Fruit fly (Drosophila melanogaster) whole organism, embryonic: ENCODE data around the gene Prat2.

Source experiments
- Ada2b ChIP-seq: fragments of 200-800 bp; sonication (Bioruptor generic); IDR thresholded peaks from 2 replicates; pipeline ENCODE4 v1.3.6; 2022; ENCODE audit warnings: missing biosample characterization, missing genetic modification characterization
- B-H1 ChIP-seq: fragments of 200-800 bp; sonication (Bioruptor generic); IDR thresholded peaks from 3 replicates; pipeline ENCODE4 v1.3.6; 2022; ENCODE audit warnings: missing biosample characterization, missing genetic modification characterization
- C15 ChIP-seq: fragments of 200-800 bp; sonication (Bioruptor generic); IDR thresholded peaks from 3 replicates; pipeline ENCODE4 v1.3.6; 2022; ENCODE audit warnings: missing biosample characterization, missing genetic modification characterization
- CG10274 ChIP-seq: fragments of 200-800 bp; sonication (Bioruptor generic); optimal IDR thresholded peaks from 3 replicates; lab custom pipeline; 2017; ENCODE audit warnings: missing biosample characterization, mild to moderate bottlenecking, missing genetic modification characterization
- CG11504 ChIP-seq: fragments of 200-800 bp; sonication (Bioruptor generic); optimal IDR thresholded peaks from 3 replicates; lab custom pipeline; 2019; ENCODE audit warnings: missing biosample characterization, mild to moderate bottlenecking, missing genetic modification characterization, moderate library complexity
- CG12219 ChIP-seq: fragments of 200-800 bp; sonication (Bioruptor generic); optimal IDR thresholded peaks from 3 replicates; lab custom pipeline; 2018; ENCODE audit warnings: missing biosample characterization, mild to moderate bottlenecking, missing genetic modification characterization
- CG1233 ChIP-seq: fragments of 200-800 bp; sonication (Bioruptor generic); optimal IDR thresholded peaks from 4 replicates; lab custom pipeline; 2018; ENCODE audit warnings: missing biosample characterization, mild to moderate bottlenecking, missing genetic modification characterization
- CG12391 ChIP-seq: fragments of 200-800 bp; sonication (Bioruptor generic); optimal IDR thresholded peaks from 3 replicates; lab custom pipeline; 2018; ENCODE audit warnings: missing biosample characterization, mild to moderate bottlenecking, missing genetic modification characterization, moderate library complexity
- CG12942 ChIP-seq: fragments of 200-800 bp; sonication (Bioruptor generic); optimal IDR thresholded peaks from 3 replicates; lab custom pipeline; 2016; ENCODE audit warnings: missing biosample characterization, missing genetic modification characterization
- CG14014 ChIP-seq: fragments of 200-800 bp; sonication (Bioruptor generic); IDR thresholded peaks from 2 replicates; pipeline ENCODE4 v1.3.6; 2022; ENCODE audit warnings: missing biosample characterization, missing genetic modification characterization
- CG1602 ChIP-seq: fragments of 200-800 bp; sonication (Bioruptor generic); optimal IDR thresholded peaks from 3 replicates; lab custom pipeline; 2016; ENCODE audit warnings: missing biosample characterization, missing genetic modification characterization
- CG16863 ChIP-seq: fragments of 200-800 bp; sonication (Bioruptor generic); optimal IDR thresholded peaks from 3 replicates; lab custom pipeline; 2016; ENCODE audit warnings: missing biosample characterization, missing genetic modification characterization
- CG18011 ChIP-seq: fragments of 200-800 bp; sonication (Bioruptor generic); optimal IDR thresholded peaks from 2 replicates; lab custom pipeline; 2017; ENCODE audit warnings: missing biosample characterization, missing genetic modification characterization, mild to moderate bottlenecking, moderate library complexity, missing genotype
- CG18476 ChIP-seq: fragments of 200-800 bp; sonication (Bioruptor generic); optimal IDR thresholded peaks from 2 replicates; lab custom pipeline; 2016; ENCODE audit warnings: missing biosample characterization, mild to moderate bottlenecking, missing genetic modification characterization
- CG18619 ChIP-seq: fragments of 200-800 bp; sonication (Bioruptor generic); optimal IDR thresholded peaks from 3 replicates; lab custom pipeline; 2017; ENCODE audit warnings: missing biosample characterization, mild to moderate bottlenecking, missing genetic modification characterization
- CG2678 ChIP-seq: fragments of 200-800 bp; sonication (Bioruptor generic); optimal IDR thresholded peaks from 3 replicates; lab custom pipeline; 2019; ENCODE audit warnings: missing biosample characterization, mild to moderate bottlenecking, missing genetic modification characterization, moderate library complexity
- CG2712 ChIP-seq: fragments of 200-800 bp; optimal IDR thresholded peaks from 3 replicates; lab custom pipeline; 2019; ENCODE audit warnings: missing biosample characterization, mild to moderate bottlenecking, missing genetic modification characterization, moderate library complexity
- CG33557 ChIP-seq: fragments of 200-800 bp; sonication (Bioruptor generic); optimal IDR thresholded peaks from 2 replicates; lab custom pipeline; 2019; ENCODE audit warnings: missing biosample characterization, mild to moderate bottlenecking, missing genetic modification characterization, moderate library complexity
- CG4360 ChIP-seq: fragments of 200-800 bp; sonication (Bioruptor generic); IDR thresholded peaks from 2 replicates; pipeline ENCODE4 v1.3.6; 2022; ENCODE audit warnings: missing biosample characterization, missing genetic modification characterization
- CG4707 ChIP-seq: fragments of 200-800 bp; sonication (Bioruptor generic); optimal IDR thresholded peaks from 2 replicates; lab custom pipeline; 2018; ENCODE audit warnings: missing biosample characterization, mild to moderate bottlenecking, missing genetic modification characterization, moderate library complexity
- CG8359 ChIP-seq: fragments of 200-800 bp; sonication (Bioruptor generic); optimal IDR thresholded peaks from 2 replicates; lab custom pipeline; 2017; ENCODE audit warnings: missing biosample characterization, mild to moderate bottlenecking, missing genetic modification characterization, borderline replicate concordance
- CG8765 ChIP-seq: fragments of 200-800 bp; sonication (Bioruptor generic); IDR thresholded peaks from 2 replicates; pipeline ENCODE4 v1.3.6; 2022; ENCODE audit warnings: missing biosample characterization, missing genetic modification characterization
- CG9609 ChIP-seq: fragments of 200-800 bp; sonication (Bioruptor generic); optimal IDR thresholded peaks from 3 replicates; lab custom pipeline; 2016; ENCODE audit warnings: missing biosample characterization, missing genetic modification characterization
- CHES-1-like ChIP-seq: fragments of 200-800 bp; sonication (Bioruptor generic); optimal IDR thresholded peaks from 2 replicates; lab custom pipeline; 2016; ENCODE audit warnings: missing biosample characterization, missing genetic modification characterization
- Chrac-16 ChIP-seq: fragments of 200-800 bp; sonication (Bioruptor generic); optimal IDR thresholded peaks from 3 replicates; lab custom pipeline; 2016; ENCODE audit warnings: missing biosample characterization, missing genetic modification characterization
- CrebB ChIP-seq: fragments of 200-800 bp; sonication (Bioruptor generic); optimal IDR thresholded peaks from 3 replicates; lab custom pipeline; 2018; ENCODE audit warnings: missing biosample characterization, mild to moderate bottlenecking, missing genetic modification characterization
- Drgx ChIP-seq: fragments of 200-800 bp; sonication (Bioruptor generic); IDR thresholded peaks from 2 replicates; pipeline ENCODE4 v1.3.6; 2022; ENCODE audit warnings: missing biosample characterization, missing genetic modification characterization
- Fer1 ChIP-seq: fragments of 200-800 bp; sonication (Bioruptor generic); optimal IDR thresholded peaks from 2 replicates; lab custom pipeline; 2017; ENCODE audit warnings: missing biosample characterization, mild to moderate bottlenecking, missing genetic modification characterization
- Fer3 ChIP-seq: fragments of 200-800 bp; sonication (Bioruptor generic); optimal IDR thresholded peaks from 2 replicates; lab custom pipeline; 2018; ENCODE audit warnings: missing biosample characterization, mild to moderate bottlenecking, missing genetic modification characterization, moderate library complexity
- Hr3 ChIP-seq: fragments of 200-800 bp; sonication (Bioruptor generic); optimal IDR thresholded peaks from 3 replicates; lab custom pipeline; 2016; ENCODE audit warnings: missing biosample characterization, missing genetic modification characterization
- Lhr ChIP-seq: fragments of 200-800 bp; sonication (Bioruptor generic); optimal IDR thresholded peaks from 3 replicates; lab custom pipeline; 2017; ENCODE audit warnings: mild to moderate bottlenecking, missing biosample characterization, missing genetic modification reagents, missing genetic modification characterization
- Med ChIP-seq: fragments of 200-800 bp; sonication (Bioruptor generic); peaks from one replicate; lab custom pipeline; 2016; ENCODE audit warnings: missing biosample characterization, missing genetic modification characterization, mild to moderate bottlenecking, inconsistent platforms, moderate library complexity
- Meics ChIP-seq: fragments of 200-800 bp; sonication (Bioruptor generic); optimal IDR thresholded peaks from 2 replicates; lab custom pipeline; 2017; ENCODE audit warnings: missing biosample characterization, mild to moderate bottlenecking, missing genetic modification characterization
- Mrtf ChIP-seq: fragments of 200-800 bp; sonication (Bioruptor generic); IDR thresholded peaks from 3 replicates; pipeline ENCODE4 v1.3.6; 2022; ENCODE audit warnings: missing biosample characterization, missing genetic modification characterization
- NC2β ChIP-seq: fragments of 200-800 bp; sonication (Bioruptor generic); optimal IDR thresholded peaks from 2 replicates; lab custom pipeline; 2016; ENCODE audit warnings: missing biosample characterization, missing genetic modification characterization
- Pdp1 ChIP-seq, 2 experiments: fragments of 200-800 bp; sonication (Bioruptor generic); optimal IDR thresholded peaks; 3 replicates each; lab custom pipeline; 2016; ENCODE audit warnings: missing biosample characterization in 2 of 2, missing genetic modification characterization in 2 of 2, mild to moderate bottlenecking in 1 of 2, moderate library complexity in 1 of 2
- cato ChIP-seq: fragments of 200-800 bp; sonication (Bioruptor generic); optimal IDR thresholded peaks from 2 replicates; lab custom pipeline; 2016; ENCODE audit warnings: missing biosample characterization, missing genetic modification characterization, borderline replicate concordance
- croc ChIP-seq: fragments of 200-800 bp; sonication (Bioruptor generic); conservative IDR thresholded peaks from 3 replicates; pipeline ENCODE4 v1.3.6; 2022; ENCODE audit warnings: missing biosample characterization, missing genetic modification characterization
- dan ChIP-seq: fragments of 200-800 bp; sonication (Bioruptor generic); IDR thresholded peaks from 2 replicates; pipeline ENCODE4 v1.3.6; 2022; ENCODE audit warnings: missing biosample characterization, missing genetic modification characterization
- dati ChIP-seq: fragments of 200-800 bp; sonication (Bioruptor generic); IDR thresholded peaks from 2 replicates; pipeline ENCODE4 v1.3.6; 2022; ENCODE audit warnings: missing biosample characterization, missing genetic modification characterization
- fd3F ChIP-seq: fragments of 200-800 bp; sonication (Bioruptor generic); optimal IDR thresholded peaks from 2 replicates; lab custom pipeline; 2018; ENCODE audit warnings: missing biosample characterization, mild to moderate bottlenecking, missing genetic modification characterization, moderate library complexity
- gem ChIP-seq: fragments of 200-800 bp; sonication (Bioruptor generic); optimal IDR thresholded peaks from 2 replicates; lab custom pipeline; 2019; ENCODE audit warnings: missing biosample characterization, mild to moderate bottlenecking, missing genetic modification characterization, moderate library complexity
- hbn ChIP-seq: fragments of 200-800 bp; sonication (Bioruptor generic); IDR thresholded peaks from 2 replicates; pipeline ENCODE4 v1.3.6; 2022; ENCODE audit warnings: missing biosample characterization, missing genetic modification characterization; ENCODE audit not compliant: partially characterized antibody
- klu ChIP-seq: fragments of 200-800 bp; sonication (Bioruptor generic); IDR thresholded peaks from 2 replicates; pipeline ENCODE4 v1.3.6; 2022; ENCODE audit warnings: missing biosample characterization, missing genetic modification characterization
- maf-S ChIP-seq: fragments of 200-800 bp; sonication (Bioruptor generic); optimal IDR thresholded peaks from 2 replicates; lab custom pipeline; 2016; ENCODE audit warnings: missing biosample characterization, missing genetic modification characterization
- pfk ChIP-seq: fragments of 200-800 bp; sonication (Bioruptor generic); optimal IDR thresholded peaks from 2 replicates; lab custom pipeline; 2018; ENCODE audit warnings: missing biosample characterization, mild to moderate bottlenecking, missing genetic modification characterization, moderate library complexity
- pho ChIP-seq: fragments of 200-800 bp; sonication (Bioruptor generic); optimal IDR thresholded peaks from 2 replicates; lab custom pipeline; 2016; ENCODE audit warnings: missing biosample characterization, missing genetic modification characterization
- ro ChIP-seq: fragments of 200-800 bp; sonication (Bioruptor generic); IDR thresholded peaks from 2 replicates; pipeline ENCODE4 v1.3.6; 2022; ENCODE audit warnings: missing biosample characterization, missing genetic modification characterization
- wdn ChIP-seq: fragments of 200-800 bp; sonication (Bioruptor generic); IDR thresholded peaks from 2 replicates; pipeline ENCODE4 v1.3.6; 2022; ENCODE audit warnings: missing biosample characterization, missing genetic modification characterization

Prat2 gene

DNA sequence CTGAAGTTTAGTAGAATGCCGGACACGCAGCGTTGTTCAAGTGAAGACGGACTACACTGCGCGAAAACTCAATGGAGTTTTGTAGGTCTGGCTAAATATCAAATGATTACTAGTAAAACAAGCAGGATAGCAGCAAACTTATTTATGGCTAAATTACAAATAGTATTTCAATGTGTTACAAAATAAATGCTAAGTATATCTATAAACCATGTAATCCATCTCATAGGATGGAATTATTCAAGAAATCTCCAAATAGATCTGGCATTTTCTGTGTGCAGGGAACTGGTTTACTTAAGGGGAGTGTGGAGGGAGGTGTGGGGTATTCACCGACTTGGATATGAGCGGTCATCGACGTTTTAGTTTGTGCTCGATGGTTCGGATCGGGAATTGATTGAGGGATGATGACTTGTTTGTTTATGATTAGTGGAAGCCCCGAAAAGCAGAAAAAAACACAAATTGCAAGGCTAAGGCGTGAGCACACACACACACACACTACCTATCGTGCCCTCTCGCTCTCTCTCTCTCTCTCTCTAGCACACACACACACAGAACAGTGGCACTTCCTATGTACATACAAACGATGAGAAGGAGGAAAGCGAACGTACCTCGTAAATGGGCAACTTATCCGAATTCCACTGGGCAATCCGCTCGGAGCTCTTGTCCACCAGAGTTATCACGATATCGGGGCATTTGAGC lies 49.3 kb upstream of the Prat2 start (continued):
- peak; percentile 63 for TF ChIP-seq CG9609
- peak; percentile 87 for TF ChIP-seq Chrac-16 (GFP tag; lab: Kevin White, UChicago)
- peak; percentile 81 for TF ChIP-seq CG14014 (GFP tag; lab: Robert Waterston, UW)
- peak; percentile 81 for TF ChIP-seq Hr3 (GFP tag; lab: Kevin White, UChicago)
- TF ChIP-seq CG12219, result peak; percentile 90
- peak; percentile 74 for TF ChIP-seq Ada2b (GFP tag; lab: Robert Waterston, UW)
- TF ChIP-seq CG2678 (tag; lab: Kevin White, UChicago), result peak; percentile 89
- no peak for TF ChIP-seq hbn (GFP tag; lab: Robert Waterston, UW)
- TF ChIP-seq CG18011, result peak; percentile 60
- peak; percentile 66 for TF ChIP-seq cato (GFP tag; lab: Kevin White, UChicago)
- TF ChIP-seq Med (GFP tag; lab: Kevin White, UChicago), result peak; percentile 96
- TF ChIP-seq fd3F (GFP tag; lab: Kevin White, UChicago), result peak; percentile 74
- TF ChIP-seq pho, result peak; percentile 84
- TF ChIP-seq pfk (GFP tag; lab: Kevin White, UChicago), result no peak
- TF ChIP-seq maf-S, result peak; percentile 60
- TF ChIP-seq NC2β (GFP tag; lab: Kevin White, UChicago), result peak; percentile 76
- peak; percentile 69 for TF ChIP-seq CG12942 (GFP tag; lab: Kevin White, UChicago)
- peak; percentile 70 for TF ChIP-seq Drgx (GFP tag; lab: Robert Waterston, UW)
- TF ChIP-seq CG16863, result peak; percentile 80
- TF ChIP-seq CG8765 (GFP tag; lab: Robert Waterston, UW), result no peak
- TF ChIP-seq Fer1, result peak; percentile 78
- TF ChIP-seq CrebB (tag; lab: Kevin White, UChicago), result peak; percentile 56
- TF ChIP-seq CG2712 (tag; lab: Kevin White, UChicago), result peak; percentile 89
- peak; percentile 64; the same call in 2 of the 3 replicates for TF ChIP-seq croc (GFP tag; lab: Robert Waterston, UW)
- TF ChIP-seq CG12391 (tag; lab: Kevin White, UChicago), result peak; percentile 90
- peak; percentile 80 for TF ChIP-seq Fer3 (tag; lab: Kevin White, UChicago)
- peak; percentile 81 for TF ChIP-seq Meics
- peak; percentile 56 for TF ChIP-seq CG4707 (GFP tag; lab: Kevin White, UChicago)
- peak; percentile 50 for TF ChIP-seq wdn (GFP tag; lab: Robert Waterston, UW)
- TF ChIP-seq ro, result no peak
- peak; percentile 77 for TF ChIP-seq CG33557 (GFP tag; lab: Kevin White, UChicago)
- TF ChIP-seq CG8359 (GFP tag; lab: Kevin White, UChicago), result peak; percentile 45
- no peak for TF ChIP-seq CG4360
- TF ChIP-seq C15 (GFP tag; lab: Robert Waterston, UW), result no peak
- TF ChIP-seq CG1233 (GFP tag; lab: Kevin White, UChicago), result peak; percentile 72
- peak; percentile 86 for TF ChIP-seq CG11504 (tag; lab: Kevin White, UChicago)
- TF ChIP-seq Lhr, result peak; percentile 63
- peak; percentile 35 for TF ChIP-seq CG10274 (GFP tag; lab: Kevin White, UChicago)
- peak; percentile 42; the same call in 1 of the 3 replicates for TF ChIP-seq B-H1 (GFP tag; lab: Robert Waterston, UW)
- peak; percentile 76 for TF ChIP-seq CHES-1-like (GFP tag; lab: Kevin White, UChicago)
- TF ChIP-seq dan (GFP tag; lab: Robert Waterston, UW), result no peak
- TF ChIP-seq gem (tag; lab: Kevin White, UChicago), result peak; percentile 91
- peak; percentile 64 for TF ChIP-seq CG18619 (GFP tag; lab: Kevin White, UChicago)
- peak; percentile 77 for TF ChIP-seq CG1602 (GFP tag; lab: Kevin White, UChicago)
- peak; percentile 44; the same call in 1 of the 2 replicates for TF ChIP-seq dati (GFP tag; lab: Robert Waterston, UW)
- peak; percentile 77 for TF ChIP-seq Mrtf (GFP tag; lab: Robert Waterston, UW)
- peak; percentile 39; the same call in 1 of the 2 replicates for TF ChIP-seq klu (GFP tag; lab: Robert Waterston, UW)
- TF ChIP-seq CG18476, result peak; percentile 64
- TF ChIP-seq Pdp1 (GFP tag; optimal IDR thresholded peaks at IDR 0.05; lab: Kevin White, UChicago), result peak; percentile 74 to 75
